Worm (Caenorhabditis elegans): ENCODE data around the gene pgap-1.

- no peak for TF ChIP-seq W03F9.2 (tag; optimal IDR thresholded peaks at IDR 0.05)
- no peak for TF ChIP-seq him-1 (tag; optimal IDR thresholded peaks at IDR 0.05)
- TF ChIP-seq dao-5 (tag; optimal IDR thresholded peaks at IDR 0.05) = no peak
Measured at ce11 chrV:11225981-11226380, 15.7 kb upstream of the pgap-1 start, which contains the start of gene bgal-1.

Measured in whole organism, L4/young adult.